Fruit fly (Drosophila melanogaster): ENCODE data around the gene Gr8a.

Gr8a gene

dm6 chrX:9201866-9202681, 24.9 kb upstream of the Gr8a start (continued):
- TF ChIP-seq CG9437 (GFP tag; optimal IDR thresholded peaks at IDR 0.05) (peak; percentile 51), CG11456 (GFP tag; IDR thresholded peaks at IDR 0.05) (peak; percentile 97), CG17328 (GFP tag; IDR thresholded peaks at IDR 0.05) (peak; percentile 40; the same call in 1 of the 2 replicates), unc-4 (GFP tag; IDR thresholded peaks at IDR 0.05; ENCODE audit: partially characterized antibody) (no peak), dmrt11E (tag; optimal IDR thresholded peaks at IDR 0.05) (peak; percentile 24), CG34422 (GFP tag; IDR thresholded peaks at IDR 0.05) (peak; percentile 85), CG10565 (GFP tag; optimal IDR thresholded peaks at IDR 0.05) (no peak), CG17568 (GFP tag; optimal IDR thresholded peaks at IDR 0.05) (peak; percentile 36), CG12942 (GFP tag; optimal IDR thresholded peaks at IDR 0.05) (no peak), Sox102F (GFP tag; optimal IDR thresholded peaks at IDR 0.05) (peak; percentile 50), NK7.1 (GFP tag; optimal IDR thresholded peaks at IDR 0.05) (no peak), row (GFP tag; IDR thresholded peaks at IDR 0.05) (peak; percentile 84), Nf-YC (tag; optimal IDR thresholded peaks at IDR 0.05) (peak; percentile 56), D19B (GFP tag; optimal IDR thresholded peaks at IDR 0.05) (peak; percentile 73), CG31224 (GFP tag; IDR thresholded peaks at IDR 0.05) (peak; percentile 89), D (optimal IDR thresholded peaks at IDR 0.05) (no peak), D (GFP tag; optimal IDR thresholded peaks at IDR 0.05) (no peak), CG43689 (GFP tag; IDR thresholded peaks at IDR 0.05) (peak; percentile 53; the same call in 1 of the 2 replicates), Stat92E (GFP tag; optimal IDR thresholded peaks at IDR 0.05) (no peak), CkIIα-i1 (GFP tag; IDR thresholded peaks at IDR 0.05) (peak; percentile 54; the same call in 1 of the 2 replicates), Chrac-16 (GFP tag; optimal IDR thresholded peaks at IDR 0.05) (peak; percentile 40), Bgb (GFP tag; IDR thresholded peaks at IDR 0.05; ENCODE audit: partially characterized antibody) (no peak), CG7987 (GFP tag; optimal IDR thresholded peaks at IDR 0.05) (peak; percentile 71), Rfx (GFP tag; IDR thresholded peaks at IDR 0.05) (peak; percentile 98), al (GFP tag; IDR thresholded peaks at IDR 0.05) (peak; percentile 92), CG17829 (tag; optimal IDR thresholded peaks at IDR 0.05) (peak; percentile 41), CG9932 (GFP tag; IDR thresholded peaks at IDR 0.05) (peak; percentile 95), CG12744 (GFP tag; optimal IDR thresholded peaks at IDR 0.05) (no peak), mam (GFP tag; optimal IDR thresholded peaks at IDR 0.05) (peak; percentile 41), crp (GFP tag; optimal IDR thresholded peaks at IDR 0.05) (no peak), tll (GFP tag; optimal IDR thresholded peaks at IDR 0.05) (no peak), CG11695 (GFP tag; IDR thresholded peaks at IDR 0.05) (peak; percentile 58), pzg (GFP tag; optimal IDR thresholded peaks at IDR 0.05) (peak; percentile 13), en (GFP tag; optimal IDR thresholded peaks at IDR 0.05) (no peak), toy (GFP tag; IDR thresholded peaks at IDR 0.05) (peak; percentile 66), dpn (GFP tag; optimal IDR thresholded peaks at IDR 0.05) (peak in 1 of 2 experiments; percentile 40), eyg (GFP tag; optimal IDR thresholded peaks at IDR 0.05) (no peak), Fer1 (GFP tag; optimal IDR thresholded peaks at IDR 0.05) (peak; percentile 82), Awh (GFP tag; IDR thresholded peaks at IDR 0.05) (0 out of 2 replicates have a peak, but pooled peaks have one; percentile 19), CG2202 (tag; optimal IDR thresholded peaks at IDR 0.05) (no peak), ken (GFP tag; IDR thresholded peaks at IDR 0.05) (peak; percentile 82), br (optimal IDR thresholded peaks at IDR 0.05) (no peak), kay (GFP tag; optimal IDR thresholded peaks at IDR 0.05) (no peak), fd102C (GFP tag; optimal IDR thresholded peaks at IDR 0.05) (no peak), CG4328 (GFP tag; optimal IDR thresholded peaks at IDR 0.05) (peak; percentile 43), Dip2 (GFP tag; IDR thresholded peaks at IDR 0.05) (no peak), Sry-δ (GFP tag; optimal IDR thresholded peaks at IDR 0.05) (no peak), CG31441 (GFP tag; IDR thresholded peaks at IDR 0.05) (peak; percentile 67), BEAF-32 (GFP tag; optimal IDR thresholded peaks at IDR 0.05) (no peak)

Measured in whole organism, embryonic.